Fruit fly (Drosophila melanogaster) whole organism, adult: ENCODE data around the gene snky.

Source experiments
- CG11617 ChIP-seq: fragments of 200-800 bp; sonication (Bioruptor generic); optimal IDR thresholded peaks from 2 replicates; lab custom pipeline; 2017; ENCODE audit warnings: mild to moderate bottlenecking, missing biosample characterization, missing genetic modification reagents, missing genetic modification characterization
- CG14711 ChIP-seq: fragments of 200-800 bp; sonication (Bioruptor generic); optimal IDR thresholded peaks from 2 replicates; lab custom pipeline; 2018; ENCODE audit warnings: missing biosample characterization, mild to moderate bottlenecking, missing genetic modification characterization, moderate library complexity
- CG33017 ChIP-seq: fragments of 200-800 bp; sonication (Bioruptor generic); optimal IDR thresholded peaks from 2 replicates; lab custom pipeline; 2018; ENCODE audit warnings: missing biosample characterization, mild to moderate bottlenecking, missing genetic modification characterization, moderate library complexity
- CG5204 ChIP-seq: fragments of 200-800 bp; sonication (Bioruptor generic); optimal IDR thresholded peaks from 2 replicates; lab custom pipeline; 2016; ENCODE audit warnings: missing biosample characterization, missing genetic modification characterization
- Clk ChIP-seq: fragments of 200-800 bp; sonication (Bioruptor generic); optimal IDR thresholded peaks from 2 replicates; lab custom pipeline; 2017; ENCODE audit warnings: missing biosample characterization, missing genetic modification characterization
- Hr96 ChIP-seq: fragments of 200-800 bp; sonication (Bioruptor generic); optimal IDR thresholded peaks from 2 replicates; lab custom pipeline; 2016; ENCODE audit warnings: missing biosample characterization, missing genetic modification characterization
- bab1 ChIP-seq: fragments of 200-800 bp; sonication (Bioruptor generic); optimal IDR thresholded peaks from 3 replicates; lab custom pipeline; 2019; ENCODE audit warnings: missing biosample characterization, mild to moderate bottlenecking, missing genetic modification characterization, moderate library complexity
- cic ChIP-seq: fragments of 200-800 bp; sonication (Bioruptor generic); optimal IDR thresholded peaks from 2 replicates; lab custom pipeline; 2017; ENCODE audit warnings: missing biosample characterization, mild to moderate bottlenecking, missing genetic modification characterization, moderate library complexity
- cnc ChIP-seq, 2 experiments: fragments of >200 bp; optimal IDR thresholded peaks; 2 replicates each; lab custom pipeline; 2017
- kay ChIP-seq: fragments of 200-800 bp; sonication (Bioruptor generic); peaks from one replicate; lab custom pipeline; 2016; ENCODE audit warnings: missing biosample characterization, missing genetic modification characterization, borderline replicate concordance
- ovo ChIP-seq: fragments of 200-800 bp; sonication (Bioruptor generic); optimal IDR thresholded peaks from 2 replicates; lab custom pipeline; 2016; ENCODE audit warnings: missing biosample characterization, missing genetic modification characterization
- tj ChIP-seq: fragments of 200-800 bp; sonication (Bioruptor generic); optimal IDR thresholded peaks from 3 replicates; lab custom pipeline; 2017; ENCODE audit warnings: missing biosample characterization, mild to moderate bottlenecking, missing genetic modification characterization, moderate library complexity

dm6 chr3L:13213360-13213759 lies 39.1 kb downstream of the snky start:
- no peak for TF ChIP-seq bab1 (GFP tag; lab: Kevin White, UChicago)
- TF ChIP-seq CG11617 (GFP tag; lab: Kevin White, UChicago): no peak
- TF ChIP-seq cnc (optimal IDR thresholded peaks at IDR 0.05; lab: Kevin White, UChicago): no peak
- no peak for TF ChIP-seq ovo
- TF ChIP-seq CG14711 (tag; lab: Kevin White, UChicago): no peak
- no peak for TF ChIP-seq kay (GFP tag; lab: Kevin White, UChicago)
- TF ChIP-seq Hr96 (GFP tag; lab: Kevin White, UChicago): no peak
- no peak for TF ChIP-seq CG33017 (tag; lab: Kevin White, UChicago)
- no peak for TF ChIP-seq Clk (GFP tag; lab: Kevin White, UChicago)
- TF ChIP-seq cic (GFP tag; lab: Kevin White, UChicago): no peak
- TF ChIP-seq CG5204 (GFP tag; lab: Kevin White, UChicago): no peak
- no peak for TF ChIP-seq tj (GFP tag; lab: Kevin White, UChicago)
